Worm (Caenorhabditis elegans): ENCODE data around the gene T25B2.1.

- TF ChIP-seq egrh-3 (GFP tag; IDR thresholded peaks at IDR 0.05), result no peak
- TF ChIP-seq mel-28 (tag; optimal IDR thresholded peaks at IDR 0.05; ENCODE audit: borderline replicate concordance), result no peak
- TF ChIP-seq ekl-4 (GFP tag; IDR thresholded peaks at IDR 0.05), result no peak
- no peak for TF ChIP-seq dpl-1 (GFP tag; optimal IDR thresholded peaks at IDR 0.05)
- TF ChIP-seq nhr-120 (GFP tag; IDR thresholded peaks at IDR 0.05), result no peak
Measured at ce11 chrX:6189955-6190354, 16.2 kb downstream of the T25B2.1 start, which contains the start of gene T13C5.9.
